Fruit fly (Drosophila melanogaster): Measurements from ENCODE around the gene CG43355.

CG43355 gene

DNA sequence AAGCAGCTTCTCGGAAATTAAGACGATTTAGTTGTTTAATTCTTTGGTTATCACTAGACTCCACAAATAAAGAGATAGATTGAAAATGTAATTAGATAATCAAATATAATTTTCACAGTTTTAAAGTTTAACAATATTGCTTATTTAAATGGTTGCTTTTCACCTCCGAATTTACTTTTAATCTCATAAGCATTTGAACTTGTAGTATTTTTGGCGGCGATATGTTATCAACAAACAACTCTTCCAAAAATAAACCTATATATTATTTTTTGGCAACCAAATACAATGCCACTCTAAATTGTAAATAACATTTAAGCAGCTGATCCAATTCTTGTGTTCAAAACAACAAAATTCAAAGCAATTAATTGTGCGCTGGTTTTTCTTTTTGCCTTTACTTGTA, at the start of gene CG43355, which contains the start of gene sala:
Gene CG43355 (plus strand): TSS at position 301 of the 400 bp plus-strand sequence.
Gene sala (plus strand): TSS at position 301 of the 400 bp plus-strand sequence.
- no peak for TF ChIP-seq psq (optimal IDR thresholded peaks at IDR 0.05)
- no peak for TF ChIP-seq insv (optimal IDR thresholded peaks at IDR 0.05)
- TF ChIP-seq h (optimal IDR thresholded peaks at IDR 0.05): no peak
- TF ChIP-seq Myc (optimal IDR thresholded peaks at IDR 0.05): no peak
- TF ChIP-seq ttk (optimal IDR thresholded peaks at IDR 0.05): no peak
- no peak for TF ChIP-seq Sin3A (optimal IDR thresholded peaks at IDR 0.05)

DNA sequence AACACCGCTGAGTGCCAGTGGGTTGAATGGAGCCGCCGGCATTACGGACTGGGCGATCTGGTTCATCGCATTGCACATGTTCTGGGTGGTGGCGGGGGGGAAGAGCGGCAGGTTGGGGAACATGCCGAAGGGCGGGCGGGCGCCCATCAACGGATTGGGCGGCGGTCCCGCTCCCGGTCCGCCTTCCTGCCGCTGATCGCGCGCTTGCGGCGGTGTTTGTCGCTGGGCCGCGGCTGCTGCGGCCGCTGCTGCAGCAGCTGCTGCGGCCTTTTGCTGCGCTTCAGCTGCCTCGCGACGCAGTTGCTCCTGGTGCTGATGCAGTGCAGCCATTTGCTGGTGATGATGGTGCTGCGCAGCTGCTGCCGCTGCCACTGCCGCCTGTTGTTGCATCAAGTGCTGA, 48.0 kb upstream of the CG43355 start:
- TF ChIP-seq ttk (optimal IDR thresholded peaks at IDR 0.05) (no peak), psq (optimal IDR thresholded peaks at IDR 0.05) (no peak), insv (optimal IDR thresholded peaks at IDR 0.05) (no peak), h (optimal IDR thresholded peaks at IDR 0.05) (no peak), Myc (optimal IDR thresholded peaks at IDR 0.05) (no peak), Sin3A (optimal IDR thresholded peaks at IDR 0.05) (no peak)

DNA sequence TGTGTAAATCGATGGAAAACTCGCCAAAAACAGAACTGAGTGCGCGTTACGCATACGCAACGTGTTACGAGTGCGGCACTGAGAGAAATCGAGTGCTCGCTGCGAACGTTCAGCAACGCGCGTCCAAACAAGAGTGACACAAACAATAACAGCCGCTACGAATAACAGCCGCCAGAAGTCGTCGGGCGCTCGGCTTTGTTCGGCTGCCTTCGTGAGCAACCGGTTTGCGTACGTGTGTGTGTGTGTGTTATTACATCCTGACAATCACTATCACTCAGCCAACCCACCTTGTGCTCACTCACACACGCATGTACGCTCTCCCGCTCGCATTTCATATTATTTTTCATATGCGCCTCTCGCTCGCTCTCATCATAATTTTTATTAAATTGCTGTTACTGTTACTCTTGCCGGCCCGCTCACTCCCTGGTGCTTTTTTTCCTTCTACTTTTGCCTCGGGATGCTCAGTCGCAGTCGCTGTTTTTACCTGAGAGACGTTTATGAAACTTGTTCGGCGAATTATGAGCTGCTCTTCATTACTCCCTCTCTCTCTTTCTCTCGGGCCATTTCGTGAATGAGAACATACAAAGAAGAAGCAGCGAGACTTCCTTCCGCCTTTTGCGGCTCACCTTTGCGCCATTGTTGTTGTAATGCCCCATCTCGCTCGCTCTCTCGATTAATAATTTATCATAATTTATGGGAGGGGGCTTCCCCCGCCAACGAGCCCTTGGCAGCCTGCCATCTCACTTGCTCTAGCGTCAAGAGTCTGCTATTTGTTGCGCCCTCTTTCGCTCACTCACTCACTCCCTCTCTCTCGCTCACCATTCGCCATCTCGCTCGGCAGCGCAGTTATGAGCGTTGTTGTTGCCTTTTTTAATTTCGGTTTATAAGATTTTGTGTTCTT, 38.8 kb upstream of the CG43355 start, which contains the start of gene salm:
Gene salm (minus strand): TSS at position 136 of the 901 bp plus-strand sequence.
- TF ChIP-seq Sin3A (optimal IDR thresholded peaks at IDR 0.05) (no peak), ttk (optimal IDR thresholded peaks at IDR 0.05) (no peak), insv (optimal IDR thresholded peaks at IDR 0.05) (no peak), Myc (optimal IDR thresholded peaks at IDR 0.05) (no peak), h (optimal IDR thresholded peaks at IDR 0.05) (no peak), psq (optimal IDR thresholded peaks at IDR 0.05) (no peak)

DNA sequence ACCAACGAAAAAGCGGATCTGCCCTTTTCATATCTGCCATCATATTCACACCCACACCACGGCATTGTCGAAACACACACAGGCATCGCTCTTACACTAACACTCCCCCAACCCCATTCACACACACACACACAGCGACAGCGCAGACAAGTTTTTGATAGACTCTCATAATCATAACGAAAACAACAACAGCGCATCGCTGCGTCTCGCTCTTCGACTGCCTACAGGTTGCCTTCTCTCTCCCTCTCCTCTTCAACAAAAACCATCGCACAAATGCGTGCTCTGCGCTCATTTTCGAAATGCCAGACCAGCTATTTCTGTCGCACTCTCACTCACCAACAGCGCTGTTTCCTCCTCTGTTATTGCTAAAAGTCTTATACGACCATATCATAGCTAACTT, 36.9 kb upstream of the CG43355 start:
- TF ChIP-seq insv (optimal IDR thresholded peaks at IDR 0.05): no peak
- TF ChIP-seq Myc (optimal IDR thresholded peaks at IDR 0.05): no peak
- TF ChIP-seq ttk (optimal IDR thresholded peaks at IDR 0.05): no peak

DNA sequence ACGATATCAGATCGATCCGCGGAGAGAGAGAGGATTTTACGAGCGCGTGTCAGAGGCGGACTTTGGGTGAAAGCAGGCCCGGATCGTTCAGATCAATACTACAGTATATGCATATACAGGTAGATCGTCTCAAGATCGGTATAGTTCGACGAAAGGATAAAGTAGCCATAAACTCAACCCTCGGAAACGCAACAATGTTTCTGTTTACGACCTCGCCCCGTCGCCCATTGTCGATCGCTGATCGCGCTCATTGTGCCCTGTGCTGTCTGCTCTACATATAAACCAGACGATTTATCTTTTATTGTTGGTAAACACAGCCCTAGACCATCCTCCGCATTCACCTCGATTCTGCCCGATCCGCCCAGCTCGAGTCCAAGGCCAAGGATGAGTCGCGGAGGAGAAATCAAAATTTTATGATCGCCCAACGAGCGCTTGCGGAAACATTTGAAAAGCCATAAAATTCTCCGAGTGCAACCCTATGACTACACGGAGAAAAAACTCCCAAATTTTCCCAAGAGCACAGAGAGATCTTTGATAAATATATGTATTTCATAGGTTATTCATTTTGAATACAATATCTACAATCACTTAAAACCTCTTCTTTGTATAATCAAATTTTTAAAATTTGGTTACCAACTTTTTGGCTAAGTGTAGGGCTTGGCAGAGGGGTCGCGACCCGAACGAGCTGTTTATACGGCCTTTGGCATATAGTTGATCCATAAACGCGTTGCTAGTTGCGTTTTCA, 31.7 kb upstream of the CG43355 start:
- no peak for TF ChIP-seq Sin3A (optimal IDR thresholded peaks at IDR 0.05)
- TF ChIP-seq h (optimal IDR thresholded peaks at IDR 0.05): no peak
- no peak for TF ChIP-seq Myc (optimal IDR thresholded peaks at IDR 0.05)
- no peak for TF ChIP-seq psq (optimal IDR thresholded peaks at IDR 0.05)
- no peak for TF ChIP-seq ttk (optimal IDR thresholded peaks at IDR 0.05)
- no peak for TF ChIP-seq insv (optimal IDR thresholded peaks at IDR 0.05)

DNA sequence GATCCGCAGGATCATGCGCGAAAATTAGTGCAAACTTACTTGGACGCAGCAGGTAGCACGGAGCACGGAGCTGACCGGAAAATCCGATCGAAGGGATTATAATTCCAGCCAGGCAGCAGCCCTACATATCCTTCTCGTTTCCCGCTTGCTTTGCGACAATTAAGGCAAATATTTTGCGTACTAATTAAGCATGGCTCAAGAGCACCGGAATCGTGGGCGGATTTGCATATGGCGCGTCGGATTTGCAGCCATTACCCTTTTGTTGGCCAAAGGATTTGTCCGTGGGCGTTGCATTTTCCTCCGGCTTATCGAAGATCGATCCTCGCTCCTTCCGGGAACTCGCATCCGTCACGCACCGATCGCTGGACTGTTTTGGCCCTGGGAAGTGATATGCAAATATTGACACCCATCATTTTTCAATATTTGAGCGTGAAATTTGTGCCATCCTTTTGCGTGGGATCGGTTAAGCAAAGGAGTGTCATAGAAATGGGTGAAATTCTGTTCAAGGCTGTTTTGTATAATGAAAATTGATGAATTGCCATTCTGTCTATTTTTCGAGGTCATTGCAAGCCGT, 28.9 kb upstream of the CG43355 start:
- TF ChIP-seq h (optimal IDR thresholded peaks at IDR 0.05) (no peak), psq (optimal IDR thresholded peaks at IDR 0.05) (no peak), Sin3A (optimal IDR thresholded peaks at IDR 0.05) (no peak), insv (optimal IDR thresholded peaks at IDR 0.05) (no peak), Myc (optimal IDR thresholded peaks at IDR 0.05) (no peak), ttk (optimal IDR thresholded peaks at IDR 0.05) (no peak)

DNA sequence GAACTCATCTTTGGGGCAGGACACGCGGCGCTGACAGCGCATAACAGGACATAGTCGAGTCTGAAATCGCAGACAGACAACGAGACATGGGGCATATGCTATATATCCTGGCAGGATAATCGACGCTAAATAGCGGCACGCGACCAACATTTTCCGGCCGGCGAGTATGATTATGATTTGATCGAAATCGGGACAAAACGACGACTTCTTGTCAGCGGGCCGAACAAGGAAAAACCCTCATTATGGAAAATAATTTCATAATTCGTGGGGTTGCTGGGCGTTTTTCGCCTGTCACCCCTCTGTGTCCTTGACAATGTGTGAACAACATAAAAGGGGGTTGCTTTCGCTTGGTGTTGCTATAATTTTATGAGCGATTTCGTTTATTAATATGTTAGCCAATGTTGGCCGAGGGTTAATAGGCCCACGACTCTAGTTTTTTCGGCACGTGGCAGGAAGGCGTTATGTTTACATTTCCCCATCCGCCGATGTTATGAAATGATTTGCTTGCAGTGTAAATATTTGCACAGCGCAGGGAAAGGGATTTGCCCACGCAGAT, 27.8 kb upstream of the CG43355 start:
- TF ChIP-seq psq (optimal IDR thresholded peaks at IDR 0.05) (no peak), h (optimal IDR thresholded peaks at IDR 0.05) (no peak), Myc (optimal IDR thresholded peaks at IDR 0.05) (no peak), ttk (optimal IDR thresholded peaks at IDR 0.05) (no peak)

DNA sequence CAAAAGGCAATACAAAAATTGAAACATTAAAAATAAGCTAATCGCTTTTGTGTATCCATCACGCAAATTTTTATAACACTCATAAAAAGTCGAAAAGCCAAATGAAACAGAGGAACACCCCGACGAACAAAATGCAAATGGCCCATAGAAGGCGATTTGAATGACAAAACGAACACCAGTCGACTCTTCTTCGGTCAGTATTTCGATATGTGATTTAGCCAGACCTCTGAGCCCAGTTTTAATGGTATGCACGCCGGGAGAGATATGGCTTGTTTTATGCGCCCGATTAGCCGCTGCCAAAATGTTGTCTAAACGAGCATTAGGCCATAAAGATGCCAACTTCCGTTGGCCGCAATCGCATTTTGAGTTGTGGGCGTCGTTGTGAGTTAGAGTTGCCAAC, 16.4 kb upstream of the CG43355 start:
- TF ChIP-seq psq (optimal IDR thresholded peaks at IDR 0.05) (no peak), h (optimal IDR thresholded peaks at IDR 0.05) (no peak), Myc (optimal IDR thresholded peaks at IDR 0.05) (no peak), ttk (optimal IDR thresholded peaks at IDR 0.05) (no peak), insv (optimal IDR thresholded peaks at IDR 0.05) (no peak), Sin3A (optimal IDR thresholded peaks at IDR 0.05) (no peak)

DNA sequence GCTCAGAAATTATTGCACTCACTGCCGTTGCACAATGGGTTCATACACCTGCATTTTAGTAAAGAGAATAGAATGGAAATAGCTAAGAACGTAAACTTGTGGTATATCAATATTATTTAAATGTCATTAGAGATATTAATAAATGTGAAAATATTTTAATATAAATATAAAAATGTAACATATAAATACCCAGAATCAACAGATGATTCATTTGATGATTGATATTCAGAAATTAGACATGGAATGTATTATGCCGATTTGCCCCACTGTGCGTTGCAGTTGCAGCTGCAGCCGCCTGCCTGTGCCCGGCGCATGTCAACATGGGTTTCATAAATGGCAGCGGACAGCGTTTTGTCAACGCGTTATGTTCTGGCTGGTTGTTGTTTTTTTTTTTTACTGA, 14.5 kb upstream of the CG43355 start:
- TF ChIP-seq h (optimal IDR thresholded peaks at IDR 0.05) (no peak), Myc (optimal IDR thresholded peaks at IDR 0.05) (no peak), ttk (optimal IDR thresholded peaks at IDR 0.05) (no peak), Sin3A (optimal IDR thresholded peaks at IDR 0.05) (no peak), psq (optimal IDR thresholded peaks at IDR 0.05) (no peak), insv (optimal IDR thresholded peaks at IDR 0.05) (no peak)

DNA sequence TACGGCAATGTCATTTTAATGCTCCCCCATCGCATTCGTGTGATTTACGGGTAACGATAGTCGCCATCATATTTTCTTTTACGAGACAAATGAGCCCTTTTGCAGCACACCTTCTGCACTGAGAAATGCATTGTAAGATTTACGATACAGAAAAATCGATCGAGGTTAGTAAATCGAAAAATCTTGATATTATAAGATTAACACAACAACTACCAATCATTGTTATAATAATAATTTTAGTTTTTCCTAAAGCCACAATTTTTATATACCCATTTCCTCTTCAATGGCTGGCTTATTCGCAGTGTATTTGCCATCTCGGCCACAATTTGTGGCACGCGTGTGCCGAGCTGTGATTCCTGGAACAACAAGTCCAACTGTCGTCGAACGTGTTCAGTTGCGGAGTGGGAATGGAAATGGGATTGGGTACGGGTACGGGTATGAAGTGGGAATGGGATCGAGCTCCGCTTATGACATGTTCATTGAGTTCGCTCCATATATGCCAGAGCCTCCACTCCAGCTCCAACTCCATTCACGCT, 12.5 kb upstream of the CG43355 start:
- TF ChIP-seq Myc (optimal IDR thresholded peaks at IDR 0.05) (no peak), h (optimal IDR thresholded peaks at IDR 0.05) (no peak), psq (optimal IDR thresholded peaks at IDR 0.05) (no peak), ttk (optimal IDR thresholded peaks at IDR 0.05) (no peak), insv (optimal IDR thresholded peaks at IDR 0.05) (no peak)

DNA sequence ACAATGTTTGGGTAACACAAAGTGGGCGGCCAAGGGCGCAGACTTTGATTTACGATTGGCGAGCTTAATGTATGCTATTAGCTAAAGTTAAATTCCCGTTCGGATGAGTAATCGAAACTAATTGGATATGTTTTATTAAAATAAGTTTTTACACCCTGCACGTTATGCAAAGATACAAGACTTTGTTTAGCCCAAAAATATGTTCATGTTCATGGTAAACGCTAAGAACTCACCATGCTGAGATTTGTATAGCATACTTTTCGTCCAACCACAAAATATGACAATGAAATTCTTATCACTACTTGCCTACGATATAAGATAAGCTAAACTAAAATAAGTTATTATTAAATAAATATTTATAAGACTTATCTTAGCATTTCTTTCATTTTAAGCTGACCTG, 9.5 kb upstream of the CG43355 start:
- no peak for TF ChIP-seq ttk (optimal IDR thresholded peaks at IDR 0.05)
- TF ChIP-seq Myc (optimal IDR thresholded peaks at IDR 0.05): no peak
- TF ChIP-seq h (optimal IDR thresholded peaks at IDR 0.05): no peak
- TF ChIP-seq psq (optimal IDR thresholded peaks at IDR 0.05): no peak
- TF ChIP-seq Sin3A (optimal IDR thresholded peaks at IDR 0.05): no peak
- TF ChIP-seq insv (optimal IDR thresholded peaks at IDR 0.05): no peak
